Fruit fly (Drosophila melanogaster): ENCODE results near the gene Cyt-c-d.
A peak's percentile ranks its signal among the peaks of the same experiment; 100 is the strongest.

Gene Cyt-c-d

DNA sequence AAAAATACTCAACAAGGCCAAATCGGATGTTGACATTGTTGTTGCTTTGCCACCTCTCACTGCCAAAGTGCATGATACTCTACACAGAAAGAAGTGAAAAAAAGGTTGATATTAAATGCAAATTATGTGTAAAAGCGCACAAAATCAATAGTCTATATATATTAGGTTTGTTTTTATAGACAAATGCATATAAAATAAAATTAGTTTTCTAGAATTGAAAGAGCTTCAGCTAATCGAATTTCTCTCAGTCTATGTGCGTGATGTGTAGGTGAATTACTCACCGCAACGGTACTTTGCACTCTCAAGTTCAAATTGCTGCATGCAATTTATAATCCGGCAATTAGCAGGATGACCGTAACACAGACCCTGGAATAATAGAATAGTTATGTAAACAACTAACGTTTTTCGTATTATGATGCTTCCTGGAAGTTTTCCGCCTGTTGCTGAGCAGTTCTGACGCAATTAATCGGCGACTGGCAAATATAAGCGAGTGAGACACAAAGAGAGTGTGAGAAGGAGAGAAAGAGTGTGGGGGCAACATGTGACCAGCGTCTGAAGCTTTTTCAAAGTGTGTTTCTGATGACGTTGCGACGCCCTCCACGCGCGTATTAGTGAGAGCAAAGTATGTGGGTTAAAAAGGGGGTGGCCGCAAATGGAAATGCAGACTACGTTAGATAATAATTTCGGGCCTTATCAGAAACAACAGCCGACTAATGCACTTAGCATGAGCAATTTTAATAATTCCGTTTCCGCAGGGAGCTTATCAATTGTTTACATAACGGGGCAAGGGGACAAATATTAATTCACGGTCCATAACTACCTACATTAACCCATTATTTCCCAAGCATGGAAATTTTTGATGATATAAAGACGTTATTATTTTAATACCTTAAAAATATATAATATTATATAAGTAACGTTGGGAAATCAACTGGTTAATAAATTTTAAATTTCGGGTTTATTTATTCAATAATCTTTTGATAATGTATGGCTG is 5.3 kb downstream of the Cyt-c-d start:
- TF ChIP-seq CG11617 (GFP tag; optimal IDR thresholded peaks at IDR 0.05), result peak; percentile 96
- TF ChIP-seq CG12768 (GFP tag; optimal IDR thresholded peaks at IDR 0.05), result peak; percentile 93
- TF ChIP-seq CG5204 (GFP tag; optimal IDR thresholded peaks at IDR 0.05), result peak; percentile 97
- peak; percentile 91 for TF ChIP-seq ovo (GFP tag; optimal IDR thresholded peaks at IDR 0.05)
- TF ChIP-seq tj (GFP tag; optimal IDR thresholded peaks at IDR 0.05), result peak; percentile 81
- peak; percentile 88 for TF ChIP-seq Hr96 (GFP tag; optimal IDR thresholded peaks at IDR 0.05)
- peak; percentile 97 for TF ChIP-seq CG7045 (GFP tag; optimal IDR thresholded peaks at IDR 0.05)
- TF ChIP-seq Clk (GFP tag; optimal IDR thresholded peaks at IDR 0.05), result peak; percentile 86
- TF ChIP-seq pad (GFP tag; optimal IDR thresholded peaks at IDR 0.05), result peak; percentile 85
- TF ChIP-seq cic (GFP tag; optimal IDR thresholded peaks at IDR 0.05), result peak; percentile 75
- no peak for TF ChIP-seq cnc (optimal IDR thresholded peaks at IDR 0.05)
- peak; percentile 94 for TF ChIP-seq CG33017 (tag; optimal IDR thresholded peaks at IDR 0.05)
- peak; percentile 98 for TF ChIP-seq bab1 (GFP tag; optimal IDR thresholded peaks at IDR 0.05)
- TF ChIP-seq CG7101 (tag; optimal IDR thresholded peaks at IDR 0.05), result peak; percentile 93
- TF ChIP-seq toe (GFP tag; optimal IDR thresholded peaks at IDR 0.05), result peak; percentile 95
- TF ChIP-seq CG14711 (tag; optimal IDR thresholded peaks at IDR 0.05), result peak; percentile 95
- TF ChIP-seq kay (GFP tag; ENCODE audit: borderline replicate concordance), result peak; percentile 99
- peak; percentile 84 for TF ChIP-seq Crg-1 (GFP tag; optimal IDR thresholded peaks at IDR 0.05)
- TF ChIP-seq CG1620 (GFP tag; optimal IDR thresholded peaks at IDR 0.05), result peak; percentile 94
- peak; percentile 86 for TF ChIP-seq Mnt (GFP tag; optimal IDR thresholded peaks at IDR 0.05)

DNA sequence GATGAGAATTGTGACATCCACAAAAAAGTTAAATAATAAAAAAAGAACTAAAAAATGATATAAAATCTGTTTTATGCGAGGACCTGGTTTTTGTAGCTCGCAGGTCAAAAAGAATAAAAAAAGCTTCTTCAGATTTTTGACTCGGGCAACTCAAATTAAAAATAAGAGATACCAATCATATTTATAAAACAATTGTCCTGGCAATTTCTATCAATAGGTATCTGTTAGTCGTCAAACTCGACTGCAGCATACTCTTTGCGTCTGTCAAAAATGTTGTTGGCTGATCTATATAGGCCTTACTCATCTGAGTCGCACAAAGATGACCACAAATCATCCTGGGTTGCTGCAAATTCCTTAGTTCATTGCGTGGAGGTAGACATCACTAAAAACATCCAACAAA is 6.9 kb downstream of the Cyt-c-d start:
- no peak for TF ChIP-seq Mnt (GFP tag; optimal IDR thresholded peaks at IDR 0.05)
- no peak for TF ChIP-seq bab1 (GFP tag; optimal IDR thresholded peaks at IDR 0.05)
- no peak for TF ChIP-seq toe (GFP tag; optimal IDR thresholded peaks at IDR 0.05)
- TF ChIP-seq CG12768 (GFP tag; optimal IDR thresholded peaks at IDR 0.05), result no peak
- peak; percentile 79 for TF ChIP-seq kay (GFP tag; ENCODE audit: borderline replicate concordance)

DNA sequence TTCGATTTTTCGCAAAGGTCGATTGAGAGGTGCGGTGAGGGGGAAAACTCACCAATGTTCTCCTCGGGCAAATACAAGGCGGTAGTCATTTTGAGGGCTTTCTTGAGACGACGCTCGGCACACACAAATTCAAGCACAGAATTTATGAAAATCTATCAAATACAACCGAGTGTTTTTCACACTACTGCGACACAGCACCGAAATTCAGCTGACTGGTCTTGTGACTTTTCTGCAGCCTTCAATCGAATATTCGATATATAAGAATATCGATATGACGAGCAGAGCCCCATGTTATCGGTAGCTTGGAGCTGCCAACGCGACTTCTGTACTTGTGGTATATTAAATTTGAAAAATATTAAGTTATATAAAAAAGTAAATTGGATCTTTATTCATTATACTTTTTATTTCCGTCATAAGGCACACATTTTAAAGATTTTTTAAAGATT is 11.9 kb downstream of the Cyt-c-d start, which contains the start of gene VhaSFD:
VhaSFD (minus strand) TSS at position 249 of the 446 bp plus-strand sequence.
- TF ChIP-seq CG12768 (GFP tag; optimal IDR thresholded peaks at IDR 0.05), result peak; percentile 73
- TF ChIP-seq CG1620 (GFP tag; optimal IDR thresholded peaks at IDR 0.05), result peak; percentile 9
- TF ChIP-seq CG11617 (GFP tag; optimal IDR thresholded peaks at IDR 0.05), result no peak
- peak; percentile 69 for TF ChIP-seq tj (GFP tag; optimal IDR thresholded peaks at IDR 0.05)
- no peak for TF ChIP-seq toe (GFP tag; optimal IDR thresholded peaks at IDR 0.05)
- TF ChIP-seq CG14711 (tag; optimal IDR thresholded peaks at IDR 0.05), result no peak
- peak; percentile 48 for TF ChIP-seq cic (GFP tag; optimal IDR thresholded peaks at IDR 0.05)
- TF ChIP-seq CG33017 (tag; optimal IDR thresholded peaks at IDR 0.05), result peak; percentile 40
- TF ChIP-seq pad (GFP tag; optimal IDR thresholded peaks at IDR 0.05), result peak; percentile 14
- no peak for TF ChIP-seq Clk (GFP tag; optimal IDR thresholded peaks at IDR 0.05)
- peak; percentile 50 for TF ChIP-seq CG7101 (tag; optimal IDR thresholded peaks at IDR 0.05)
- no peak for TF ChIP-seq kay (GFP tag; ENCODE audit: borderline replicate concordance)
- TF ChIP-seq Mnt (GFP tag; optimal IDR thresholded peaks at IDR 0.05), result peak; percentile 75
- TF ChIP-seq bab1 (GFP tag; optimal IDR thresholded peaks at IDR 0.05), result peak; percentile 53

DNA sequence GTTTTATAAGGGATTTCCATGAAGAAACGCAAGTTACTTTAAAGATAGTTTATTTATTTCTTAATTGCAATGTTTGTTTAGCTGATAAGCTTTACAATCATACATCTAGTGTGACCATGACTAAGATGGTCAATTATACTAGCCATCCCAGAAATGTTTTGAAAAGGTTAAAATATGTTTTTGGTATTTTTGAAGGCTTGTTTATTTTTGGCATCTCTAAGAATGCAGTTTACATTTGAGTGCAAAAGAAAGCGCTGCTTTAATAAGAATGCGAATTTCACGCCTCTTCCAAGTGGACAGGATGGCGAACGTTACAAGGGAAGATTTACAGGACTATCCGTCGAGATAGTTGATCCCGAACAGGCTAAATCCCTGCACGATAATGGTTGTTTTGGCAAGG is 13.9 kb downstream of the Cyt-c-d start, which contains the start of gene Tsen2:
Tsen2 (plus strand) TSS at position 222 of the 400 bp plus-strand sequence.
- TF ChIP-seq Mnt (GFP tag; optimal IDR thresholded peaks at IDR 0.05), result peak; percentile 2
- no peak for TF ChIP-seq CG1620 (GFP tag; optimal IDR thresholded peaks at IDR 0.05)

DNA sequence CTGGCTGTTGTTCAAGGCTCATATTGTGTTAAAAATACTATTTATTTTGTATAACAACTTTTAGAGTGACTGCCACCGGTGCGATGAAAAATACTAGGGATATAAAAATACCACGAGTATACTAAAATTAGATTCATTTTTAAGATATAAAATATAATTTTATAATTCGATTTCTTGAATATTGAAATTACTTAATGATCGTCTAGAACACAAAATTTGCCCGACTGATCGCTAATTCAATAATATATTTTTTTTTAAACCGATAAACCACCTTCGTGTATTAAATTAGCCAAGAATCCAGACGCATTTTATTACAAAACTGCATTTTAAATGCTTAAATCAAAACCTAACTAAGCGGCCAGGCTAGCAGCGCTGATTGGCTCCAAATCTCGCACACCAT is 15.2 kb downstream of the Cyt-c-d start, which contains the start of gene CG17996:
CG17996 (minus strand) TSS at position 101 of the 400 bp plus-strand sequence.
- TF ChIP-seq CG12768 (GFP tag; optimal IDR thresholded peaks at IDR 0.05) (no peak), kay (GFP tag; ENCODE audit: borderline replicate concordance) (no peak), cic (GFP tag; optimal IDR thresholded peaks at IDR 0.05) (no peak), toe (GFP tag; optimal IDR thresholded peaks at IDR 0.05) (no peak), CG5204 (GFP tag; optimal IDR thresholded peaks at IDR 0.05) (no peak), CG1620 (GFP tag; optimal IDR thresholded peaks at IDR 0.05) (no peak), CG7101 (tag; optimal IDR thresholded peaks at IDR 0.05) (no peak), cnc (optimal IDR thresholded peaks at IDR 0.05) (no peak), bab1 (GFP tag; optimal IDR thresholded peaks at IDR 0.05) (no peak), ovo (GFP tag; optimal IDR thresholded peaks at IDR 0.05) (no peak), tj (GFP tag; optimal IDR thresholded peaks at IDR 0.05) (no peak), CG33017 (tag; optimal IDR thresholded peaks at IDR 0.05) (no peak), CG11617 (GFP tag; optimal IDR thresholded peaks at IDR 0.05) (no peak), Crg-1 (GFP tag; optimal IDR thresholded peaks at IDR 0.05) (no peak), pad (GFP tag; optimal IDR thresholded peaks at IDR 0.05) (no peak), CG7045 (GFP tag; optimal IDR thresholded peaks at IDR 0.05) (no peak), Clk (GFP tag; optimal IDR thresholded peaks at IDR 0.05) (no peak)

DNA sequence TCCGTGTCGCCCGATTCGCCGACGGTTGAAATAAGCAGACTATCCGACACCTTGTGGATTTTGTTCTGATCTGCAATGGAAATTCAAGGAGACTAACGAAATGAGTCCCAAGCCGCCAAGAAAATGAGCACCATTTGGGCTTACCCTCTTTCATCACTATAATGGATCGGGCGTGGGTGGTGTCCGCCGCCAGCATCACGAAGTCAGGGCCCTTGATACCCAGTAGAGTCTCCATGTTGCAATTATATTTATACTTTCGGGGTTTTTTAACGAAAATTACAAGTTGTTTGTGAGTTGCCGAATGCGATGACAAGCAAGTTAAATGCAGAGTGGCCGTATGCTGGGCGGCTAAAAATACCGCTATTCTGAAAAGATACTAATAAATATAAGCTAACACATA is 16.1 kb downstream of the Cyt-c-d start, which contains the start of gene Prosbeta4:
Prosbeta4 (minus strand) TSS at position 335 of the 400 bp plus-strand sequence.
- TF ChIP-seq ovo (GFP tag; optimal IDR thresholded peaks at IDR 0.05) (no peak), cnc (optimal IDR thresholded peaks at IDR 0.05) (peak; percentile 66 to 93)

All from whole organism, adult.